Worm (Caenorhabditis elegans) whole organism, L2 larva: ENCODE measurements around the gene F58A4.2.

Experiments
- F13H6.1 ChIP-seq: sonication (generic microtip); optimal IDR thresholded peaks from 2 replicates; lab custom pipeline; 2016; ENCODE audit warnings: missing genetic modification characterization, missing compliant biosample characterization
- R02D3.7 ChIP-seq: fragments of 150-350 bp; optimal IDR thresholded peaks from 2 replicates; lab custom pipeline; 2014; ENCODE audit warnings: missing biosample characterization, missing genetic modification characterization
- Y55F3AM.14 ChIP-seq: fragments of 200-800 bp; sonication (Bioruptor generic); optimal IDR thresholded peaks from 2 replicates; lab custom pipeline; 2018; ENCODE audit warnings: mild to moderate bottlenecking, missing genetic modification characterization, missing compliant biosample characterization
- ZK546.5 ChIP-seq: sonication (generic microtip); optimal IDR thresholded peaks from 2 replicates; lab custom pipeline; 2017; ENCODE audit warnings: missing biosample characterization, missing genetic modification characterization
- alr-1 ChIP-seq: fragments of 150-350 bp; optimal IDR thresholded peaks from 2 replicates; lab custom pipeline; 2014; ENCODE audit warnings: missing biosample characterization, missing genetic modification characterization
- aly-2 ChIP-seq: fragments of 150-350 bp; optimal IDR thresholded peaks from 2 replicates; lab custom pipeline; 2014; ENCODE audit warnings: missing biosample characterization, missing genetic modification characterization
- ama-1 ChIP-seq: fragments of 150-350 bp; optimal IDR thresholded peaks from 2 replicates; lab custom pipeline; 2018; ENCODE audit warnings: inconsistent platforms
- blmp-1 ChIP-seq: sonication (generic microtip); optimal IDR thresholded peaks from 2 replicates; lab custom pipeline; 2017; ENCODE audit warnings: missing genetic modification characterization, mild to moderate bottlenecking, missing compliant biosample characterization, antibody characterized with exemption, moderate library complexity; ENCODE audit not compliant: insufficient read depth
- ceh-16 ChIP-seq: fragments of 150-350 bp; optimal IDR thresholded peaks from 2 replicates; lab custom pipeline; 2014; ENCODE audit warnings: missing biosample characterization, missing genetic modification characterization
- ceh-82 ChIP-seq: fragments of 150-350 bp; optimal IDR thresholded peaks from 2 replicates; lab custom pipeline; 2014; ENCODE audit warnings: missing biosample characterization, missing genetic modification characterization
- crh-2 ChIP-seq: sonication (generic microtip); optimal IDR thresholded peaks from 2 replicates; lab custom pipeline; 2017; ENCODE audit warnings: missing biosample characterization, missing genetic modification characterization
- dmd-4 ChIP-seq: sonication (generic microtip); optimal IDR thresholded peaks from 2 replicates; lab custom pipeline; 2017; ENCODE audit warnings: missing biosample characterization, missing genetic modification characterization
- elt-3 ChIP-seq: sonication (generic microtip); optimal IDR thresholded peaks from 2 replicates; lab custom pipeline; 2017; ENCODE audit warnings: missing biosample characterization, missing genetic modification characterization
- lin-11 ChIP-seq: fragments of 150-350 bp; sonication (generic microtip); optimal IDR thresholded peaks from 2 replicates; lab custom pipeline; 2014; ENCODE audit warnings: missing biosample characterization, missing genetic modification characterization, inconsistent platforms, mixed read lengths
- lin-39 ChIP-seq: fragments of 150-350 bp; optimal IDR thresholded peaks from 2 replicates; lab custom pipeline; 2014; ENCODE audit warnings: missing biosample characterization, missing genetic modification reagents, missing genetic modification characterization
- mab-5 ChIP-seq: fragments of 150-350 bp; optimal IDR thresholded peaks from 2 replicates; lab custom pipeline; 2014; ENCODE audit warnings: missing biosample characterization, missing genetic modification characterization
- mdl-1 ChIP-seq, 2 experiments: fragments of 150-350 bp in 1 of 2; sonication (generic microtip) in 1 of 2; optimal IDR thresholded peaks; 2 replicates each; lab custom pipeline; 2017; ENCODE audit warnings: missing biosample characterization in 2 of 2, missing genetic modification characterization in 2 of 2
- nhr-10 ChIP-seq: sonication (generic microtip); optimal IDR thresholded peaks from 2 replicates; lab custom pipeline; 2017; ENCODE audit warnings: missing biosample characterization, missing genetic modification characterization
- nhr-12 ChIP-seq: fragments of 150-350 bp; optimal IDR thresholded peaks from 2 replicates; lab custom pipeline; 2014; ENCODE audit warnings: missing biosample characterization, missing genetic modification characterization
- nhr-129 ChIP-seq: fragments of 150-350 bp; optimal IDR thresholded peaks from 2 replicates; lab custom pipeline; 2014; ENCODE audit warnings: missing biosample characterization, missing genetic modification characterization
- nhr-25 ChIP-seq: fragments of 150-350 bp; sonication (generic microtip); optimal IDR thresholded peaks from 3 replicates; lab custom pipeline; 2014; ENCODE audit warnings: missing biosample characterization, missing genetic modification characterization
- nhr-6 ChIP-seq: fragments of 150-350 bp; optimal IDR thresholded peaks from 2 replicates; lab custom pipeline; 2014; ENCODE audit warnings: missing biosample characterization, missing genetic modification characterization
- sem-4 ChIP-seq: fragments of 150-350 bp; optimal IDR thresholded peaks from 2 replicates; lab custom pipeline; 2014; ENCODE audit warnings: missing biosample characterization, missing genetic modification reagents, missing genetic modification characterization
- skn-1 ChIP-seq: sonication (generic microtip); optimal IDR thresholded peaks from 2 replicates; lab custom pipeline; 2017; ENCODE audit warnings: missing biosample characterization, missing genetic modification characterization
- sma-3 ChIP-seq: sonication (generic microtip); optimal IDR thresholded peaks from 2 replicates; lab custom pipeline; 2016; ENCODE audit warnings: missing genetic modification reagents, missing genetic modification characterization, missing compliant biosample characterization
- sma-9 ChIP-seq, 2 experiments: fragments of 150-350 bp in 1 of 2; sonication (generic microtip) in 1 of 2; optimal IDR thresholded peaks; 2 replicates each; lab custom pipeline; 2014 to 2016; ENCODE audit warnings: missing genetic modification characterization in 2 of 2, mild to moderate bottlenecking in 1 of 2, missing biosample characterization in 1 of 2, missing compliant biosample characterization in 1 of 2, missing genetic modification reagents in 1 of 2, moderate library complexity in 1 of 2
- unc-39 ChIP-seq: fragments of 150-350 bp; optimal IDR thresholded peaks from 2 replicates; lab custom pipeline; 2014; ENCODE audit warnings: missing biosample characterization, missing genetic modification characterization
- unc-55 ChIP-seq: fragments of 150-350 bp; sonication (generic microtip); optimal IDR thresholded peaks from 3 replicates; lab custom pipeline; 2014; ENCODE audit warnings: missing biosample characterization, missing genetic modification reagents, missing genetic modification characterization
- unc-62 ChIP-seq: fragments of 150-350 bp; optimal IDR thresholded peaks from 2 replicates; lab custom pipeline; 2014; ENCODE audit warnings: missing biosample characterization, missing genetic modification reagents, missing genetic modification characterization
- zag-1 ChIP-seq: fragments of 150-350 bp; optimal IDR thresholded peaks from 2 replicates; lab custom pipeline; 2014; ENCODE audit warnings: missing biosample characterization, missing genetic modification characterization

The F58A4.2 gene

ce11 chrIII:9561158-9561557 lies 39.4 kb downstream of the F58A4.2 start, which contains the start of gene C48B4.8:
Gene C48B4.8 (minus strand): TSS chrIII:9561258.
- no peak for TF ChIP-seq unc-55 (GFP tag; lab: Kevin White, UChicago)
- no peak for TF ChIP-seq nhr-6 (tag; lab: Kevin White, UChicago)
- TF ChIP-seq blmp-1 (tag; lab: Kevin White, UChicago): no peak
- TF ChIP-seq alr-1 (tag; lab: Kevin White, UChicago): no peak
- TF ChIP-seq nhr-12 (tag; lab: Kevin White, UChicago): no peak
- no peak for TF ChIP-seq R02D3.7 (tag; lab: Kevin White, UChicago)
- TF ChIP-seq ama-1 (lab: Kevin White, UChicago): no peak
- TF ChIP-seq ZK546.5 (tag; lab: Kevin White, UChicago): no peak
- TF ChIP-seq sma-3 (GFP tag; lab: Kevin White, UChicago): no peak
- no peak for TF ChIP-seq lin-11
- no peak for TF ChIP-seq ceh-82 (tag; lab: Kevin White, UChicago)
- TF ChIP-seq unc-39: no peak
- TF ChIP-seq nhr-10 (tag; lab: Kevin White, UChicago): no peak
- TF ChIP-seq, all 48 proteins: peak for 0

ce11 chrIII:9559381-9559881 lies 41.1 kb downstream of the F58A4.2 start, which contains the start of gene C48B4.7:
Gene C48B4.7 (minus strand): TSS chrIII:9559431.
- TF ChIP-seq sma-9 (GFP tag; optimal IDR thresholded peaks at IDR 0.05; lab: Kevin White, UChicago) (no peak), sma-9 (tag; optimal IDR thresholded peaks at IDR 0.05; lab: Kevin White, UChicago) (no peak), unc-62 (GFP tag; lab: Kevin White, UChicago) (no peak), lin-39 (tag; lab: Kevin White, UChicago) (no peak), nhr-25 (no peak), crh-2 (no peak), F13H6.1 (no peak), skn-1 (tag; lab: Kevin White, UChicago) (no peak), alr-1 (tag; lab: Kevin White, UChicago) (no peak), unc-39 (no peak), nhr-129 (tag; lab: Kevin White, UChicago) (no peak), sem-4 (tag; lab: Kevin White, UChicago) (no peak), mab-5 (tag; lab: Kevin White, UChicago) (no peak), blmp-1 (tag; lab: Kevin White, UChicago) (no peak), dmd-4 (tag; lab: Kevin White, UChicago) (no peak), elt-3 (tag; lab: Kevin White, UChicago) (no peak), ceh-82 (tag; lab: Kevin White, UChicago) (no peak), aly-2 (tag; lab: Kevin White, UChicago) (no peak), Y55F3AM.14 (no peak)

ce11 chrIII:9558463-9558862 lies 42.1 kb downstream of the F58A4.2 start, which contains the start of gene C48B4.6:
Gene C48B4.6 (minus strand): TSS chrIII:9558563.
- TF ChIP-seq mdl-1 (tag; optimal IDR thresholded peaks at IDR 0.05; lab: Kevin White, UChicago) (no peak), lin-39 (tag; lab: Kevin White, UChicago) (no peak), zag-1 (tag; lab: Kevin White, UChicago) (no peak), sem-4 (tag; lab: Kevin White, UChicago) (no peak), alr-1 (tag; lab: Kevin White, UChicago) (no peak), sma-3 (GFP tag; lab: Kevin White, UChicago) (no peak), blmp-1 (tag; lab: Kevin White, UChicago) (no peak), crh-2 (no peak), ceh-16 (tag; lab: Kevin White, UChicago) (no peak), nhr-12 (tag; lab: Kevin White, UChicago) (no peak)

DNA sequence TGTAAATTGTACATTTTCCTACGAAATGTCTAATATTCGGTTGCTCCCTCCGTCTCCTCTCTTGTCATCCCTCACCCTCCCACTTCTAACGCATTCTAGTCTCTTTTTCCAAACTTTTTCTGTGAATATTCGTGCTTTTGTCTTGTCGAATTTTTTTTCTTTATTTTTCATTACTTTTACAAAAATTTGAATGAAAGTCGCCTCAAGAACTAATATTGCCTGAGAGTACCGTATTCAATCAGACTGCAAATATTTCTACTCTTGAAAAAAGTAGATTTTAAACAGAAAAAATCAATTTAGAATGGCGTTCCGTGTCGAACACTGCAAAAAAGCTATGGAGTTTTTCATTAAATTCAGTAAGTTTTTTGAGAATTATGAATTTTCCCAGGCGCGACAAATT lies 44.2 kb downstream of the F58A4.2 start, which contains the start of gene ZK1098.11:
Gene ZK1098.11, plus strand, starts transcription at position 301 of the 400 bp plus-strand sequence.
- TF ChIP-seq skn-1 (tag; lab: Kevin White, UChicago) (no peak), nhr-25 (no peak), nhr-10 (tag; lab: Kevin White, UChicago) (no peak), ceh-16 (tag; lab: Kevin White, UChicago) (no peak), nhr-6 (tag; lab: Kevin White, UChicago) (no peak), F13H6.1 (no peak)
